Worm (Caenorhabditis elegans) whole organism, mixed stage, embryonic: Measurements from ENCODE around the gene T24C4.3.
A peak's percentile ranks its signal among the peaks of the same experiment; 100 is the strongest.

ENCODE experiments used
- bed-3 ChIP-seq: fragments of 200-800 bp; sonication (Bioruptor generic); optimal IDR thresholded peaks from 3 replicates; lab custom pipeline; 2018; ENCODE audit warnings: mild to moderate bottlenecking, missing genetic modification characterization, moderate library complexity, missing compliant biosample characterization
- blmp-1 ChIP-seq: fragments of 150-350 bp; optimal IDR thresholded peaks from 2 replicates; lab custom pipeline; 2014; ENCODE audit warnings: missing biosample characterization, missing genetic modification characterization
- ceh-39 ChIP-seq: fragments of 150-350 bp; optimal IDR thresholded peaks from 2 replicates; lab custom pipeline; 2014; ENCODE audit warnings: missing biosample characterization, missing genetic modification characterization
- ceh-43 ChIP-seq: fragments of 200-800 bp; sonication (Bioruptor generic); optimal IDR thresholded peaks from 2 replicates; lab custom pipeline; 2018; ENCODE audit warnings: mild to moderate bottlenecking, missing genetic modification characterization, moderate library complexity, missing compliant biosample characterization
- ceh-83 ChIP-seq: fragments of 200-800 bp; sonication (Bioruptor generic); optimal IDR thresholded peaks from 2 replicates; lab custom pipeline; 2018; ENCODE audit warnings: mild to moderate bottlenecking, missing genetic modification characterization, missing compliant biosample characterization
- ces-1 ChIP-seq: fragments of 150-350 bp; optimal IDR thresholded peaks from 2 replicates; lab custom pipeline; 2014; ENCODE audit warnings: missing biosample characterization, missing genetic modification reagents, missing genetic modification characterization
- drap-1 ChIP-seq: fragments of 200-800 bp; sonication (Bioruptor generic); optimal IDR thresholded peaks from 3 replicates; lab custom pipeline; 2018; ENCODE audit warnings: mild to moderate bottlenecking, missing genetic modification characterization, missing compliant biosample characterization
- elt-1 ChIP-seq: sonication (generic microtip); optimal IDR thresholded peaks from 2 replicates; lab custom pipeline; 2017; ENCODE audit warnings: missing genetic modification characterization, mild to moderate bottlenecking, missing compliant biosample characterization, antibody characterized with exemption, moderate library complexity, borderline replicate concordance; ENCODE audit not compliant: insufficient read depth
- elt-3 ChIP-seq: fragments of 150-350 bp; optimal IDR thresholded peaks from 2 replicates; lab custom pipeline; 2014; ENCODE audit warnings: missing biosample characterization, missing genetic modification characterization
- ham-2 ChIP-seq: fragments of 200-800 bp; sonication (Bioruptor generic); optimal IDR thresholded peaks from 2 replicates; lab custom pipeline; 2018; ENCODE audit warnings: mild to moderate bottlenecking, missing genetic modification characterization, missing compliant biosample characterization
- hlh-1 ChIP-seq: fragments of 150-350 bp; optimal IDR thresholded peaks from 2 replicates; lab custom pipeline; 2014; ENCODE audit warnings: missing biosample characterization, missing genetic modification reagents, missing genetic modification characterization
- lin-13 ChIP-seq: fragments of 150-350 bp; optimal IDR thresholded peaks from 2 replicates; lab custom pipeline; 2014; ENCODE audit warnings: missing biosample characterization, missing genetic modification characterization
- lin-32 ChIP-seq: fragments of 200-800 bp; sonication (Bioruptor generic); optimal IDR thresholded peaks from 2 replicates; lab custom pipeline; 2018; ENCODE audit warnings: mild to moderate bottlenecking, missing genetic modification characterization, missing compliant biosample characterization
- lsy-2 ChIP-seq: fragments of 150-350 bp; optimal IDR thresholded peaks from 2 replicates; lab custom pipeline; 2014; ENCODE audit warnings: missing biosample characterization, missing genetic modification characterization
- mab-5 ChIP-seq: fragments of 150-350 bp; optimal IDR thresholded peaks from 2 replicates; lab custom pipeline; 2014; ENCODE audit warnings: missing biosample characterization, missing genetic modification characterization
- mep-1 ChIP-seq: fragments of 150-350 bp; optimal IDR thresholded peaks from 2 replicates; lab custom pipeline; 2017; ENCODE audit warnings: missing biosample characterization, missing genetic modification reagents, missing genetic modification characterization, inconsistent platforms
- mls-2 ChIP-seq: sonication (generic microtip); optimal IDR thresholded peaks from 2 replicates; lab custom pipeline; 2016; ENCODE audit warnings: mild to moderate bottlenecking, missing genetic modification characterization, moderate library complexity, missing compliant biosample characterization
- nhr-12 ChIP-seq: fragments of 150-350 bp; optimal IDR thresholded peaks from 2 replicates; lab custom pipeline; 2014; ENCODE audit warnings: missing biosample characterization, missing genetic modification characterization
- nhr-2 ChIP-seq: fragments of 150-350 bp; optimal IDR thresholded peaks from 2 replicates; lab custom pipeline; 2014; ENCODE audit warnings: missing biosample characterization, missing genetic modification characterization
- nhr-76 ChIP-seq: sonication (generic microtip); optimal IDR thresholded peaks from 2 replicates; lab custom pipeline; 2017; ENCODE audit warnings: missing biosample characterization, missing genetic modification characterization
- pha-4 ChIP-seq: fragments of 150-350 bp; optimal IDR thresholded peaks from 2 replicates; lab custom pipeline; 2018; ENCODE audit warnings: missing biosample characterization, missing genetic modification reagents, missing genetic modification characterization
- sem-2 ChIP-seq: fragments of 200-800 bp; sonication (Bioruptor generic); optimal IDR thresholded peaks from 2 replicates; lab custom pipeline; 2018; ENCODE audit warnings: mild to moderate bottlenecking, missing genetic modification characterization, missing compliant biosample characterization
- snpc-4 ChIP-seq: fragments of 150-350 bp; optimal IDR thresholded peaks from 2 replicates; lab custom pipeline; 2014; ENCODE audit warnings: missing biosample characterization, missing genetic modification characterization
- tbx-8 ChIP-seq: fragments of 200-800 bp; sonication (Bioruptor generic); optimal IDR thresholded peaks from 2 replicates; lab custom pipeline; 2018; ENCODE audit warnings: mild to moderate bottlenecking, missing genetic modification characterization, moderate library complexity, missing compliant biosample characterization
- unc-120 ChIP-seq: sonication (generic microtip); optimal IDR thresholded peaks from 2 replicates; lab custom pipeline; 2017; ENCODE audit warnings: missing genetic modification characterization, missing compliant biosample characterization; ENCODE audit not compliant: poor library complexity, severe bottlenecking
- unc-39 ChIP-seq: fragments of 150-350 bp; optimal IDR thresholded peaks from 2 replicates; lab custom pipeline; 2014; ENCODE audit warnings: missing biosample characterization, missing genetic modification characterization
- unc-62 ChIP-seq: fragments of 150-350 bp; optimal IDR thresholded peaks from 2 replicates; lab custom pipeline; 2014; ENCODE audit warnings: missing biosample characterization, missing genetic modification reagents, missing genetic modification characterization
- zip-8 ChIP-seq: fragments of 150-350 bp; optimal IDR thresholded peaks from 2 replicates; lab custom pipeline; 2014; ENCODE audit warnings: missing biosample characterization, missing genetic modification characterization
- ztf-11 ChIP-seq: fragments of 150-350 bp; optimal IDR thresholded peaks from 2 replicates; lab custom pipeline; 2014; ENCODE audit warnings: missing biosample characterization, missing genetic modification characterization

The T24C4.3 gene

DNA sequence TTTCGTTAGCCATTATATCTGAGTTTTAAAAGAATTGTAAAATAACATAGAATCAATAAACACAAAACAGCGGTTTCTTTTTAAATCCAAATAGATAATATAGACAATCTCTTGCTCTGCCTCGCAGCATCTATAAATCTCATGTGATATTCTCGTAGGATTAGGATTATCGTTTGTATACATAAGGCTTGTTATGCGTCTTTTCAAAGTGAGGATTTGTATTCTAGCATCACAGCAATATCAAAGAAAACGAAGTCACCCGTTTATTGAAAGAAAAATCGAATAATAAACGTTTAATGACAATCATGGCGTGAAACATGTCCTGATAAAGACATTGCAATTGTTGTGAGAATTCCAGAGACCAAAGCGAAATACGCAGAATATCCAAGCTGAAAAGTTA lies at the start of gene T24C4.3, which contains the start of gene clc-20:
T24C4.3 (minus strand) TSS at position 101 of the 400 bp plus-strand sequence.
clc-20 (plus strand) TSS at position 211 of the 400 bp plus-strand sequence.
- no peak for TF ChIP-seq zip-8 (tag; lab: Kevin White, UChicago)
- no peak for TF ChIP-seq lin-32
- TF ChIP-seq snpc-4 (tag; lab: Kevin White, UChicago) = no peak
- TF ChIP-seq hlh-1 (tag; lab: Kevin White, UChicago) = no peak
- no peak for TF ChIP-seq ztf-11 (tag; lab: Kevin White, UChicago)

DNA sequence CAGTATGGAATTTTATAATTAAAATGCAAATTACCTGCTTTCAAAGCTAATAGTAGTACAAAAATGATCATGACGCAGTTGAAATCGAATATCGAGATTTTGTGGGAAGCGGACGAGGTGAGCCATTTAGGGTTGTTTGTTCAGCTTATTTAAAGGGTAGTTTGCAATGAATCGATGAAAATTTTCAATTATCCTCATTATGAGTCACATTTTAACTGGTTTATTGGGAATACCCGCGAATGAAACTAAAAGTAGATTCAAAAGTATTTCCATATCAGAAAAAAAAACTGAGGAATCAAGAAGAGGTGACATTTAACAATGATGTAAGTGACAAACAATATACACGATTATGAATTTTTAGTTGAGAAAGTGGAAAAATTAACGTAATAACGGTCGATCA lies 47.0 kb upstream of the T24C4.3 start, which contains the start of gene F23H11.7:
F23H11.7 (minus strand) TSS at position 101 of the 400 bp plus-strand sequence.
- TF ChIP-seq elt-1 = no peak
- no peak for TF ChIP-seq unc-39 (tag; lab: Kevin White, UChicago)
- no peak for TF ChIP-seq snpc-4 (tag; lab: Kevin White, UChicago)
- no peak for TF ChIP-seq ztf-11 (tag; lab: Kevin White, UChicago)
- no peak for TF ChIP-seq lin-13
- TF ChIP-seq nhr-76 (tag; lab: Kevin White, UChicago) = no peak
- no peak for TF ChIP-seq ceh-43 (GFP tag; lab: Kevin White, UChicago)
- TF ChIP-seq elt-3 = no peak
- TF ChIP-seq hlh-1 (tag; lab: Kevin White, UChicago) = no peak
- no peak for TF ChIP-seq ham-2 (GFP tag; lab: Kevin White, UChicago)
- TF ChIP-seq mep-1 (tag; lab: Kevin White, UChicago) = no peak
- TF ChIP-seq mab-5 (tag; lab: Kevin White, UChicago) = no peak
- no peak for TF ChIP-seq lsy-2 (tag; lab: Kevin White, UChicago)
- no peak for TF ChIP-seq mls-2
- no peak for TF ChIP-seq drap-1 (GFP tag; lab: Kevin White, UChicago)
- no peak for TF ChIP-seq ces-1

DNA sequence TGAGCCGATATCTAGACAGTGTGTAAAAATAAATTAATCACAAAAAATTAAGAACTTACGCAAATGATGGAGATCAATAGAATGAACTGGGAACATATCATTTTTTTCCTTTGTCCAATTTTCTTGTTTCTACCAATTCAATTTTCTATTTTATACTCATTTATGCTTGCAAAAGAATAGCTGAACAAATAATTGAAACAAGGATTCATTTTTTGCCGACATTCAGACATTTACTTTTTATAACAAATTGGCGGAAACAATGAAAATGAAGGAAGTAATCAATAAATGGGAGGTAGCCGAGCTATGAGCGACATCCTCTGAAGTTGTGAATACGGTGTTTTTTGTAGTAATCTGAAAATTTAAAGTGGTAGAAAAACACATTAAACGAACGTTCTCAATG lies 44.6 kb upstream of the T24C4.3 start, which contains the start of gene idpp-13:
idpp-13 (minus strand) TSS at position 101 of the 400 bp plus-strand sequence.
- no peak for TF ChIP-seq ztf-11 (tag; lab: Kevin White, UChicago)
- no peak for TF ChIP-seq blmp-1
- TF ChIP-seq ceh-83 = no peak
- no peak for TF ChIP-seq bed-3
- no peak for TF ChIP-seq zip-8 (tag; lab: Kevin White, UChicago)
- TF ChIP-seq hlh-1 (tag; lab: Kevin White, UChicago) = no peak
- no peak for TF ChIP-seq lsy-2 (tag; lab: Kevin White, UChicago)
- TF ChIP-seq nhr-2 = no peak
- no peak for TF ChIP-seq pha-4 (tag; lab: Kevin White, UChicago)
- TF ChIP-seq unc-62 = no peak

DNA sequence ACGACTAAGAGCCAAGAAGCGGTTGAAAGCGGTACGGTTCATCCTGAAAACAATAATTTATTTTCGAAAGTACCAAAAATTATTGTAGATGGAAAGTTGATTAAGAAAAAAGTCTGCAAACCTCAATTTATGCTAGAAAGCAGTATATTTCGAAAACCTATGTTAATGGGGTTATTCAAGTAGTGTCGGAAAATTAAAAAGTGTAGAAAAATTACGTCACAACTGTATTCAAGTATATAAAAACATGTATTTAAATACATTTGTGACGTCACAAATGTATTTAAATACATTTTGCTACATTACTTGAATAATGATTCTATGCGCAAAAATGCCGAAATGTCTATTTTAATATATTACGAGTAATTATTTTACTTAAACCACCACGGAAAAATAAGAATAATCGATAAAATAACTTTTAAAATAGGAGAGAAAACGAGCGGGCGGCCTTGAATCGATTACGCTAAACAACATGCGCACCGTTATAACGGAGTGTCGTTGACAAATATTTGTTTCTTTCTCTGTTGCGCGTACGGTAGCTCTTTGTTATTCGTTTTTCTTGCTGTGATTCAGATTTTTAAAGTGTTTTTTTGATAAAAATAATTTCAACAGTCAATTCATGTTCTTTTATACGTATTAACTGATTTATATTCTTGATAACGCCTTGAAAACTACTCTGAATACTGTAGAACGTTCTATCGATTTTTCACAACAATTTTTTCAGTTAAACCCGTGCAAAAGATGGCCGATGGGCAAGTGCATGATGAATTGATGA lies 38.5 kb upstream of the T24C4.3 start, which contains the start of the genes F23H11.5 and bra-2:
F23H11.5 (minus strand) TSS at position 51 of the 772 bp plus-strand sequence.
bra-2 (plus strand) TSS at position 722 of the 772 bp plus-strand sequence.
- TF ChIP-seq lsy-2 (tag; lab: Kevin White, UChicago) (peak; percentile 80), zip-8 (tag; lab: Kevin White, UChicago) (peak; percentile 92), ceh-43 (GFP tag; lab: Kevin White, UChicago) (no peak), tbx-8 (GFP tag; lab: Kevin White, UChicago) (no peak), mls-2 (no peak), elt-3 (no peak), nhr-76 (tag; lab: Kevin White, UChicago) (no peak), ceh-83 (no peak), ces-1 (peak; percentile 28), elt-1 (peak; percentile 26), unc-62 (no peak), unc-120 (tag; lab: Kevin White, UChicago) (no peak), ceh-39 (peak; percentile 6), pha-4 (tag; lab: Kevin White, UChicago) (peak; percentile 22), drap-1 (GFP tag; lab: Kevin White, UChicago) (no peak)
- TF ChIP-seq, all 35 proteins: peak for 6

DNA sequence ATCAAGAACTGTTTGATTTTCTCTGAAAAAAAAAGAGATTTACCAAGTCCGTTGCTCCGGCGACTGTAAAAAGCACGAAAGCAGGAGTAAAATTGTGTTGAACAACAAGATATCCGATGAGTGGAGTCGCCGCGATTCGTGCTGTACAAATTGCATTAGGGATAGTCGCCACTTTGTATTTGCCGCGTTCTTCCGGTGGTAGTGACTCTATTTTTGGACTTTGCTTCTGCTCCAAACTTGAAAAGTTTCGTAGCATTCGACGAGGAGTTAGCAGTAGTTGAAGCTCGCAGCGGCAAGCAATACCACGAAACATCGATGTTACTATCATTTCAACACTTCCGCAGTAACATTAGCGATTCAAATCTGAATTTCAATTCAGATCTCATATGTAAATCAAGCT lies 37.3 kb upstream of the T24C4.3 start, which contains the start of gene crls-1:
crls-1 (minus strand) TSS at position 363 of the 400 bp plus-strand sequence.
- TF ChIP-seq nhr-12 (tag; lab: Kevin White, UChicago) (no peak), tbx-8 (GFP tag; lab: Kevin White, UChicago) (no peak), ztf-11 (tag; lab: Kevin White, UChicago) (no peak), mls-2 (no peak), unc-39 (tag; lab: Kevin White, UChicago) (no peak), ces-1 (no peak), nhr-2 (no peak), ham-2 (GFP tag; lab: Kevin White, UChicago) (no peak), sem-2 (no peak), pha-4 (tag; lab: Kevin White, UChicago) (no peak)
